Fruit fly (Drosophila melanogaster): Measurements from ENCODE around the gene CG14238.

CG14238 gene

DNA sequence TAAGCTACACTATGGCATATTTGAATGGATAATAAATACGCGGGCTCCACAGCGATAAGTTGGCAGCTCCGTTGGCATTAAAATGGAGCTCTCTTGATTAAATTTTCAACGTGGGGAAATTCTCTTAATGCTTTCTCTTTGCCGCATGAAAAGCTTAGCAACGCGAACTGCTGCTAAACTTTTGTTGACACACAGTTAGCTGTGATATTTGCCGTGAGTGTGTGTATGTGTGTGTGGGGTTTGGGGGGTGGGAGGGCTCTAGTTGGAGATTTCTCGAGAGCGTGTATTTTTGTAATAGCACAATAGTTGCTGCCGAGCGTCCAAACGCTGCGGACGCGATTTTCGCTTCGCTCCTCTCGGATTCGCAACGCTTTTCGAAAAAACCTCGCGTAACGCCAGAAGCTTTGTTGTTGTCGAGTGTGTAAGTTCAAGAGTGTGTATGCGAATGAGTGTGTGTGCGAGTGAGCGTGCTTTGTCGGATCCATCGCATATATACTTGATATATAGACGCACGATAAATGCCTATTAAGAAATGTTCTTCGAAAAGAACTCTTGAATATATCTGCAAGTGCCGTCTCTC is 3.3 kb downstream of the CG14238 start, which contains the start of gene CG5455 (continued):
- no peak for TF ChIP-seq CG10959 (GFP tag; IDR thresholded peaks at IDR 0.05)
- TF ChIP-seq HLHmδ (GFP tag; optimal IDR thresholded peaks at IDR 0.05) = no peak
- TF ChIP-seq CG34376 (GFP tag; optimal IDR thresholded peaks at IDR 0.05) = peak; percentile 93
- TF ChIP-seq CG4617 (GFP tag; optimal IDR thresholded peaks at IDR 0.05; ENCODE audit: borderline replicate concordance) = no peak
- TF ChIP-seq CG4282 (GFP tag; optimal IDR thresholded peaks at IDR 0.05) = no peak
- TF ChIP-seq emc (GFP tag; optimal IDR thresholded peaks at IDR 0.05) = no peak
- TF ChIP-seq CG3726 (GFP tag; IDR thresholded peaks at IDR 0.05) = no peak
- no peak for TF ChIP-seq Dfd (GFP tag; optimal IDR thresholded peaks at IDR 0.05)
- TF ChIP-seq Drgx (GFP tag; IDR thresholded peaks at IDR 0.05) = peak; percentile 77
- peak; percentile 40 for TF ChIP-seq CG34224 (GFP tag; IDR thresholded peaks at IDR 0.05; ENCODE audit: partially characterized antibody)
- TF ChIP-seq CG2199 (GFP tag; IDR thresholded peaks at IDR 0.05) = no peak
- TF ChIP-seq sisA (GFP tag; IDR thresholded peaks at IDR 0.05) = no peak
- peak; percentile 30 for TF ChIP-seq CG12659 (GFP tag; optimal IDR thresholded peaks at IDR 0.05)
- TF ChIP-seq H2.0 (GFP tag; IDR thresholded peaks at IDR 0.05) = peak; percentile 25; the same call in 1 of the 2 replicates
- TF ChIP-seq Dbx (GFP tag; IDR thresholded peaks at IDR 0.05) = peak; percentile 89
- peak; percentile 6 to 41 for TF ChIP-seq Hr51 (GFP tag; optimal IDR thresholded peaks at IDR 0.05)
- no peak for TF ChIP-seq wor (GFP tag; IDR thresholded peaks at IDR 0.05)
- no peak for TF ChIP-seq vnd (GFP tag; IDR thresholded peaks at IDR 0.05; ENCODE audit: partially characterized antibody)
- TF ChIP-seq CG13287 (GFP tag; IDR thresholded peaks at IDR 0.05; ENCODE audit: partially characterized antibody) = peak; percentile 66
- TF ChIP-seq mirr (GFP tag; optimal IDR thresholded peaks at IDR 0.05) = peak; percentile 93
- TF ChIP-seq twi (tag; optimal IDR thresholded peaks at IDR 0.05) = no peak
- TF ChIP-seq CHES-1-like (GFP tag; optimal IDR thresholded peaks at IDR 0.05) = peak; percentile 52
- peak; percentile 92 for TF ChIP-seq abd-A (tag; optimal IDR thresholded peaks at IDR 0.05)
- TF ChIP-seq CG1792 (GFP tag; optimal IDR thresholded peaks at IDR 0.05) = no peak
- TF ChIP-seq CG3281 (GFP tag; optimal IDR thresholded peaks at IDR 0.05) = peak; percentile 75
- peak; percentile 57 for TF ChIP-seq CG2678 (tag; optimal IDR thresholded peaks at IDR 0.05)
- peak; percentile 88 for TF ChIP-seq sob (GFP tag; IDR thresholded peaks at IDR 0.05)
- 0 out of 2 replicates have a peak, but pooled peaks have one; percentile 24 for TF ChIP-seq CG10321 (GFP tag; IDR thresholded peaks at IDR 0.05)
- no peak for TF ChIP-seq pita (GFP tag; optimal IDR thresholded peaks at IDR 0.05)
- TF ChIP-seq al (GFP tag; IDR thresholded peaks at IDR 0.05) = 0 out of 2 replicates have a peak, but pooled peaks have one; percentile 31
- TF ChIP-seq Dip2 (GFP tag; IDR thresholded peaks at IDR 0.05) = no peak
- peak; percentile 7 for TF ChIP-seq zfh2 (GFP tag; optimal IDR thresholded peaks at IDR 0.05)
- no peak for TF ChIP-seq jing (GFP tag; optimal IDR thresholded peaks at IDR 0.05)
- TF ChIP-seq cas (GFP tag; IDR thresholded peaks at IDR 0.05) = no peak
- peak; percentile 35 for TF ChIP-seq exex (tag; optimal IDR thresholded peaks at IDR 0.05)
- TF ChIP-seq stc (GFP tag; IDR thresholded peaks at IDR 0.05) = peak; percentile 53; the same call in 1 of the 2 replicates
- no peak for TF ChIP-seq D19A (tag; optimal IDR thresholded peaks at IDR 0.05)
- no peak for TF ChIP-seq Oaz (GFP tag; IDR thresholded peaks at IDR 0.05)
- peak; percentile 85 for TF ChIP-seq CG12769 (tag; optimal IDR thresholded peaks at IDR 0.05)
- no peak for TF ChIP-seq CG4707 (GFP tag; optimal IDR thresholded peaks at IDR 0.05)
- TF ChIP-seq crc (GFP tag; optimal IDR thresholded peaks at IDR 0.05) = no peak
- TF ChIP-seq Fer3 (tag; optimal IDR thresholded peaks at IDR 0.05) = peak; percentile 43
- TF ChIP-seq MBD-R2 (GFP tag; IDR thresholded peaks at IDR 0.05) = peak; percentile 26; the same call in 1 of the 2 replicates
- TF ChIP-seq HHEX (GFP tag; optimal IDR thresholded peaks at IDR 0.05) = peak; percentile 75
- TF ChIP-seq sug (tag; optimal IDR thresholded peaks at IDR 0.05) = peak; percentile 79
- no peak for TF ChIP-seq CG4820 (GFP tag; optimal IDR thresholded peaks at IDR 0.05)
- TF ChIP-seq CG10654 (GFP tag; optimal IDR thresholded peaks at IDR 0.05) = no peak
- TF ChIP-seq HmgZ (tag; optimal IDR thresholded peaks at IDR 0.05) = peak; percentile 84
- no peak for TF ChIP-seq btn (GFP tag; optimal IDR thresholded peaks at IDR 0.05)
- no peak for TF ChIP-seq CoRest (tag; optimal IDR thresholded peaks at IDR 0.05)

All from whole organism, embryonic.